Worm (Caenorhabditis elegans) whole organism, midembryonic: ENCODE data around the gene F08F8.10.
A peak's percentile ranks its signal among the peaks of the same experiment; 100 is the strongest.

Experiments
- T22C8.4 ChIP-seq: fragments of 200-800 bp; sonication (Bioruptor generic); IDR thresholded peaks from 2 replicates; pipeline ENCODE4 v1.3.6; 2022; ENCODE audit warnings: missing genetic modification characterization, missing compliant biosample characterization
- cog-1 ChIP-seq: sonication (generic microtip); optimal IDR thresholded peaks from 2 replicates; lab custom pipeline; 2016; ENCODE audit warnings: missing genetic modification characterization, missing compliant biosample characterization
- flt-1 ChIP-seq: fragments of 200-800 bp; sonication (Bioruptor generic); IDR thresholded peaks from 2 replicates; pipeline ENCODE4 v1.3.6; 2022; ENCODE audit warnings: missing genetic modification characterization, missing compliant biosample characterization
- klf-2 ChIP-seq: fragments of 200-800 bp; sonication (Bioruptor generic); conservative IDR thresholded peaks from 2 replicates; pipeline ENCODE4 v1.3.6; 2022; ENCODE audit warnings: missing genetic modification reagents, missing genetic modification characterization, missing compliant biosample characterization
- med-1 ChIP-seq: sonication (generic microtip); optimal IDR thresholded peaks from 2 replicates; lab custom pipeline; 2017; ENCODE audit warnings: missing genetic modification characterization, mild to moderate bottlenecking, missing compliant biosample characterization, antibody characterized with exemption, missing genetic modification reagents; ENCODE audit not compliant: insufficient read depth
- ref-1 ChIP-seq: fragments of 200-800 bp; sonication (Bioruptor generic); conservative IDR thresholded peaks from 2 replicates; pipeline ENCODE4 v1.3.6; 2022; ENCODE audit warnings: missing genetic modification reagents, missing genetic modification characterization, missing compliant biosample characterization
- tab-1 ChIP-seq: fragments of 200-800 bp; sonication (Bioruptor generic); IDR thresholded peaks from 2 replicates; pipeline ENCODE4 v1.3.6; 2022; ENCODE audit warnings: missing genetic modification characterization, missing compliant biosample characterization
- ztf-23 ChIP-seq: fragments of 200-800 bp; sonication (Bioruptor generic); IDR thresholded peaks from 2 replicates; pipeline ENCODE4 v1.3.6; 2022; ENCODE audit warnings: missing genetic modification reagents, missing genetic modification characterization, missing compliant biosample characterization
- ztf-29 ChIP-seq: fragments of 200-800 bp; sonication (Bioruptor generic); IDR thresholded peaks from 2 replicates; pipeline ENCODE4 v1.3.6; 2022; ENCODE audit warnings: missing genetic modification reagents, missing genetic modification characterization, missing compliant biosample characterization

The F08F8.10 gene

DNA sequence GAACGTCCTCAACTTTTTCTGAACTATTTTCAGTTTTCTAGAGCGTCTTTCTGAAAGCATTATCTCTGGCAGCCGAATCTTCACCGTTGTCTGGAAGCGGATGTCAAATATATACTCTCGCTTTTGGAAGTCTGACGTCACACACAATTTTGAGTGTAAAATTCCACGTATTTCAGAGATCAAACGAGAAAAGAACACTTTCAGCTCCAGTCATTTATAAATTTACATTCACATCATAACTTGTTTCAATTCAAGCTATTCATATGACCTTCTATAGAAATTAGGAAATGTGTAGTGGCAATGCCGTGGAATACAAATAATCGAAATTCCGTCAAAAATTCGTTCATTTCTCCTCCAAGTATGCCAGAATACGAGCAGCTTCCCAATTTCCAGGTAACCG, 8.4 kb upstream of the F08F8.10 start, which contains the start of gene F08F8.11:
Gene F08F8.11, plus strand, starts transcription at position 301 of the 400 bp plus-strand sequence.
- TF ChIP-seq tab-1 (GFP tag; lab: Robert Waterston, UW): no peak
- TF ChIP-seq klf-2 (GFP tag; lab: Robert Waterston, UW): no peak
- TF ChIP-seq med-1 (GFP tag; lab: Kevin White, UChicago): no peak
- no peak for TF ChIP-seq T22C8.4 (GFP tag; lab: Robert Waterston, UW)
- no peak for TF ChIP-seq ztf-23
- no peak for TF ChIP-seq flt-1 (GFP tag; lab: Robert Waterston, UW)
- no peak for TF ChIP-seq cog-1 (tag; lab: Kevin White, UChicago)
- TF ChIP-seq ref-1 (GFP tag; lab: Robert Waterston, UW): no peak
- no peak for TF ChIP-seq ztf-29 (GFP tag; lab: Robert Waterston, UW)

DNA sequence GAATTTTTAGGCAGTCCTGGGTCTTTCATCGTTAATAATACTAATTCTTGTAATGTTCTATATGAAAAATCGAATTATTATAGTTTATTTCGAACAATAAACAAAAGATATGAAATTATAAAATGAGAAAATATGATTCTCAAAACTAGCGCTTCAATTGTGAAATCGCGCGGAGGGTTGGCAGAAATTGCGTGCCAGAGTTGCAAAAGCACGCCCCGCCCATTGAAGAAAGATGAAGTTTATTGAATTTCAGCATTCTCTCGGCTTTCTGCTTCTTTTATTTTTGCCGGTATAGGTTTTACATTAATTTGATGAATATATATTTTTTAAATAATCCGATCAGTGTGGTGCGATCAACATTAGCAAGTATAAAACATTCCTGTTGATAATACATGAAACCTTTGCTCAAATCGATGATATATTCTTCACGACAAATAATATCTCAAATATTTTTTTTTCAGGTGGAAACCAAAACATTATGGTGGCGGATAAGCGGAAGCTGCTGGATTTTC, 1.9 kb upstream of the F08F8.10 start, which contains the start of the genes eco-1 and hmgr-1:
Gene eco-1, minus strand, starts transcription at position 59 of the 512 bp plus-strand sequence.
Gene hmgr-1, plus strand, starts transcription at position 462 of the 512 bp plus-strand sequence.
- TF ChIP-seq ztf-23 (0 out of 2 replicates have a peak, but pooled peaks have one; percentile 27), ztf-29 (GFP tag; lab: Robert Waterston, UW) (no peak)

DNA sequence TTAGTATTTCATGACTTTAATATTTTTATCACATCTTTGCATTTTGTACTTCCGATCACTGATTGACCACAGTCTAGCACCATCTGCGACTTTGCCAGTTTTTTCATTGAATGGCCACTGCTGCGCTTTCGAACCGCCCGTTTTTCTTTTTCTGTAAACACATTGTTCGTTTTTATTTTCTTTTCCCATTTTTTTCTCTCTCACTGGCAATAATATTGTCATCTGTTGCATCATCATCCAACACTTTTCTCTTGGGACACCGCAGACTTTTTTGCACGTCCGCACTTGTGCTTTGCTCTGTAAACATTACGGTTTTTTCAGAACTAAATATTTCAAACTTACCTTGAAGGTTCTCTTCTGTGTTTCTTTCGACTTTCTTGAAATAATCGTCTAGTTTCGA, 1.4 kb upstream of the F08F8.10 start:
- TF ChIP-seq flt-1 (GFP tag; lab: Robert Waterston, UW) (no peak), ztf-29 (GFP tag; lab: Robert Waterston, UW) (no peak), ref-1 (GFP tag; lab: Robert Waterston, UW) (no peak), ztf-23 (no peak), cog-1 (tag; lab: Kevin White, UChicago) (no peak), tab-1 (GFP tag; lab: Robert Waterston, UW) (no peak), klf-2 (GFP tag; lab: Robert Waterston, UW) (no peak), T22C8.4 (GFP tag; lab: Robert Waterston, UW) (no peak), med-1 (GFP tag; lab: Kevin White, UChicago) (no peak)

DNA sequence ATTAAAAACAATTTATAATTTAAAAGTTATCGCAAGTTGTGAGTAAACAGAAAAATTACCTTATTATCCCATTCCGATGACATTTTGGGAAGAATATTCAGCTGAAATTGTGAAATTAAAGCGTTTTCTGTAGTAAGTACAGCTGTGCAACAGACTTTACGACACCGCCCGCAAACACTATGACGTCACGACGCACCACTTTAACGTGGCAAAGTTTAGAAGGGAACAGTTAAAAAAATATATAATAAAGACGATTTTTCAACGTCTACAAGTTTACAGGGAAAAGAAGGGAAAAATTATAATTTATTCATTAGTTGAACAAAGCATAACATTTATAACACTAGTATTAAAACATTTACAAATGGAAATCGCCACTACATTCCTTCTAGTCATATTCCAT, 3.3 kb downstream of the F08F8.10 start, which contains the start of gene F08F8.9:
Gene F08F8.9, minus strand, starts transcription at position 101 of the 400 bp plus-strand sequence.
- TF ChIP-seq ztf-29 (GFP tag; lab: Robert Waterston, UW) (no peak), med-1 (GFP tag; lab: Kevin White, UChicago) (no peak), cog-1 (tag; lab: Kevin White, UChicago) (no peak), ref-1 (GFP tag; lab: Robert Waterston, UW) (no peak), klf-2 (GFP tag; lab: Robert Waterston, UW) (no peak)

DNA sequence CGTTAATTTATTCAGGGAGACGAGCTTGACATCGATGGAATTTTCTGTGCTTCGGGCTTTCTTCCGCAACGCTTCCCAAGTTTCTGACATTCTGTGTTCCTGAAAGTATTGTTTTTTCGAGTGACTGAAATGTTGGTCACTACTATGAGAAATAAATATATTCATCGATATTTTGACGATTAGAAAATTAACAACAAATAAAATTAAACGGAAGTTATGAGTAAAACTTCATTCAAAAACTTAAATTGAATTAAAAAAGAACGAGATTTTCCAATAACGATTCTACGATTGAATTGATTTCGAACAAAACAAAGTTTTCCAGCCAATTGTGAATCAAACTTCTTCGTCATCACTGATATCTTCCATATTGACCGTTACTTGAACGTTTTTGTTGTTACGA, 8.1 kb downstream of the F08F8.10 start, which contains the start of gene gos-28:
Gene gos-28, minus strand, starts transcription at position 101 of the 400 bp plus-strand sequence.
- TF ChIP-seq T22C8.4 (GFP tag; lab: Robert Waterston, UW) (no peak), tab-1 (GFP tag; lab: Robert Waterston, UW) (no peak), ztf-29 (GFP tag; lab: Robert Waterston, UW) (no peak), flt-1 (GFP tag; lab: Robert Waterston, UW) (no peak), ref-1 (GFP tag; lab: Robert Waterston, UW) (no peak), klf-2 (GFP tag; lab: Robert Waterston, UW) (no peak), ztf-23 (no peak), med-1 (GFP tag; lab: Kevin White, UChicago) (no peak), cog-1 (tag; lab: Kevin White, UChicago) (no peak)

DNA sequence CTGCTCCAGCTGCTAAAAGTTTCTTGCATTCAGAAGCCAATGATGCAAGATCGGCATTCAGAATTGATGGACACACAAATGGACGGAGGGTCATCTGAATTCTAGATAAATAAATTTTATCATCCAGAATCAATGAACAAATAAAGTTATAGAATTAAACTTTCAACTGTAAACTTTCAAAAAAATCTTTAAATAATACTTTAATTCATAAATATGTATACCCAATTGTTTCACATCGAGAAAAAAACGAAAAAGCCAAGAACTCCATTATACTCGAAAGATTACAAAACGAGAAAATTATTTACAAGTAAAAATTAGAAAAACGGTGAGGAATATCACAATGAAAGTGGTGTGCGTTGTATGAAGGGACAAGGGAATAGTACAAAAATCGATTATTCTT, 10.1 kb downstream of the F08F8.10 start, which contains the start of gene F08F8.7:
Gene F08F8.7, minus strand, starts transcription at position 101 of the 400 bp plus-strand sequence.
- TF ChIP-seq cog-1 (tag; lab: Kevin White, UChicago): no peak
- no peak for TF ChIP-seq med-1 (GFP tag; lab: Kevin White, UChicago)
- no peak for TF ChIP-seq flt-1 (GFP tag; lab: Robert Waterston, UW)
- no peak for TF ChIP-seq ztf-23
- TF ChIP-seq ztf-29 (GFP tag; lab: Robert Waterston, UW): no peak

DNA sequence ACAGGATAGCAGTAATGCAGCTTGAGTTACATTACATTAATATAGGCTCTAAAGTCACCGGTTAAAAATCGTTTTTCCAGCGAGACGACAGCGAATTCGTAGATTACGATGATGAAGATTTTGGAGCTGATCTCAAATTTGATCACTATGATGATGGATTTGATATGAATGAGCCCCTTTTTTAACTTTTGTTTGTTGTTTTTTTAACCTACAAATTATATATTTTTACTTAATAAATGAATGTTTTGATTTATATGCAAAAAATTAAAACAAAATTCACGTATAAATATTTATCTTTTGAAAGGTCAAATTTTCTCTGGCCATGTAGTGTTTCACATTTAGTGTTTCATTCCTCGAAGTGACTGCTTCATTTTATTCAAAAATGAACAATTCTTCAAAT, 13.8 kb downstream of the F08F8.10 start, which contains the start of gene F08F8.6:
Gene F08F8.6, plus strand, starts transcription at position 301 of the 400 bp plus-strand sequence.
- TF ChIP-seq ref-1 (GFP tag; lab: Robert Waterston, UW) (no peak), cog-1 (tag; lab: Kevin White, UChicago) (no peak), klf-2 (GFP tag; lab: Robert Waterston, UW) (no peak), ztf-29 (GFP tag; lab: Robert Waterston, UW) (no peak), med-1 (GFP tag; lab: Kevin White, UChicago) (no peak), T22C8.4 (GFP tag; lab: Robert Waterston, UW) (no peak), tab-1 (GFP tag; lab: Robert Waterston, UW) (no peak), ztf-23 (no peak), flt-1 (GFP tag; lab: Robert Waterston, UW) (no peak)

DNA sequence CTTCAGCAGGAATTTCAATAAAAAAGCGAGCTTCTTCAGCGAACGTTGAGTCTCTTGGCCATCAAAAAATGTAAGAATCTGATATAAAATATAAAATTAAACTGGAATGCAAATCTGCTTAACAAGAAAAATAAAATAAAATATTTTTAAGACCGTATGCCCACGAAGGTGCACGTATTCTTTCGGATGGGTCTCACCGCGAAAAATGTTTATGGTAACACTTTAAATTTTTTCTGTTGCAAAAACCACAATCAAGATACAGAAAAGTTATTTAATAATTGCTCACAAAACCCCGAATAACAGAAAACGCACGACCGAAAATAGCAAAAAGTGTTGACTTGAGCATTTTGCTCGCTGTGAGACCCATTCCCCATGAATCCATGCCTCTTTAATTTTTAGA, 18.1 kb downstream of the F08F8.10 start:
- TF ChIP-seq cog-1 (tag; lab: Kevin White, UChicago): no peak
- TF ChIP-seq flt-1 (GFP tag; lab: Robert Waterston, UW): no peak
- no peak for TF ChIP-seq T22C8.4 (GFP tag; lab: Robert Waterston, UW)
- TF ChIP-seq klf-2 (GFP tag; lab: Robert Waterston, UW): no peak
- TF ChIP-seq med-1 (GFP tag; lab: Kevin White, UChicago): no peak
- TF ChIP-seq ztf-23: no peak
- no peak for TF ChIP-seq ref-1 (GFP tag; lab: Robert Waterston, UW)
- no peak for TF ChIP-seq ztf-29 (GFP tag; lab: Robert Waterston, UW)

DNA sequence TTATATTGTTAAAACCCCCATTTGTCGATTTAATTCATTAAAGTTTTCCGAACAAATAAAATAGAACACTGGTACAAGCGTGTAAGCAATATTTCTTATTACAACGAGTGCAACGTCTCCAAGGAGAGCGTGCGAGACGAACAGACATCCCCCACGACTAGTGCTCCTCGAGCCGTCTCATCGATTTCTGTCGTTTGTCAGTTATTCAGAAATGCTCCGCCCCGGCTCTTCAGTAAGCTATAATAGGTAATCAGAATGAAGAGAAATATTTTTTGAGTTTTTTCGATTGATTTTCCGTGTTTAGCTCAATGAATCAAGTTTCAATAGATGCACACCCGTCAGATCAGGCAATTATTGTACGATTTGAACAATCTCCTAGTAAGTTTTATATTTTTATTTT, 18.5 kb downstream of the F08F8.10 start, which contains the start of gene kap-1:
Gene kap-1, plus strand, starts transcription at position 143 of the 400 bp plus-strand sequence.
- TF ChIP-seq klf-2 (GFP tag; lab: Robert Waterston, UW) (no peak), cog-1 (tag; lab: Kevin White, UChicago) (no peak)
